Fruit fly (Drosophila melanogaster): ENCODE measurements around the gene Dysb.

The Dysb gene

DNA sequence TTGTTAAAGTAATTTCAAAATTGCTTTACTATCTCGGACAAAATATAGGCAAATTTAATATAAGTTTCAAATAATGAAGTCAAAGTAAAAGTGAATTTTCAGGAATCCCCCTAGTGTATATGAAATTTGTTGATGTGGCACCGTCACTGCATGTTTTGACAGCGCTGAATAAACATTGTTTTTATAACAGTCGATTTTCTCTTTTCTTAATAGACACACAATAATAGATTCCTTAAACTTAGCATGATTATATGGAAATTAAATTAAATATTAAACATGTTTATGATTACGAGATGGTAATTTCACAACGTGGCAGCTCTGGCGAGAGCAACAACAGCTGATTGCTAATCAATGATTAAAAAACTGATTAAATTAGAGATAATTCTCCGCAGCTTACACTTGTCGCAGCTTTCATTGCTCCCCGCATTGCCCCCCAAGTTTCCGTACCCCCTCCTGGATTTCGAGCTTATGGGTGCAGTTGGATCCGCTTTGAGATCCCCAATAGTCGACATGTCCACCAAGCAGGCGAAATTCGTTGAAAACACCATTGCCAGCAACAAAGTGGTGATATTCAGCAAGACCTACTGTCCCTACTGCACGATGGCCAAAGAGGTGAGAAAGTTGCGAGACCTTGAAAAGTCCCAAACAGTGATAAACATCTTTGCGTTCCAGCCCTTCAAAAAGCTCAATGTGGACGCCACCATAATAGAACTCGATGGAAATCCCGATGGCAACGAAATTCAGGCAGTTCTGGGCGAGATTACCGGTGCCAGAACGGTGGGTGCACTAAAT lies 1.7 kb downstream of the Dysb start, which contains the start of gene Grx1 (continued):
- TF ChIP-seq phol (tag; optimal IDR thresholded peaks at IDR 0.05) (peak; percentile 50), psq (GFP tag; optimal IDR thresholded peaks at IDR 0.05) (no peak), tin (GFP tag; optimal IDR thresholded peaks at IDR 0.05) (peak; percentile 59), Sin3A (optimal IDR thresholded peaks at IDR 0.05) (no peak), CG42726 (GFP tag; IDR thresholded peaks at IDR 0.05; ENCODE audit: partially characterized antibody) (no peak), pnt (GFP tag; optimal IDR thresholded peaks at IDR 0.05) (no peak), CG16863 (GFP tag; optimal IDR thresholded peaks at IDR 0.05) (peak; percentile 27), CG2199 (GFP tag; IDR thresholded peaks at IDR 0.05) (no peak), CG15269 (tag; optimal IDR thresholded peaks at IDR 0.05) (peak; percentile 75), Hmr (GFP tag; optimal IDR thresholded peaks at IDR 0.05) (peak; percentile 59), CG30403 (GFP tag; optimal IDR thresholded peaks at IDR 0.05) (peak; percentile 76), pho (GFP tag; optimal IDR thresholded peaks at IDR 0.05) (peak; percentile 50), CG18619 (GFP tag; optimal IDR thresholded peaks at IDR 0.05) (peak; percentile 38), slou (GFP tag; optimal IDR thresholded peaks at IDR 0.05) (no peak), CG7357 (GFP tag; IDR thresholded peaks at IDR 0.05) (no peak), CG15479 (GFP tag; optimal IDR thresholded peaks at IDR 0.05) (no peak), Hr78 (GFP tag; optimal IDR thresholded peaks at IDR 0.05) (no peak), gcm2 (GFP tag; optimal IDR thresholded peaks at IDR 0.05) (no peak), CG11247 (GFP tag; IDR thresholded peaks at IDR 0.05) (no peak), jing (GFP tag; optimal IDR thresholded peaks at IDR 0.05) (peak; percentile 14), HmgZ (tag; optimal IDR thresholded peaks at IDR 0.05) (no peak), seq (GFP tag; IDR thresholded peaks at IDR 0.05) (no peak), CG4360 (GFP tag; IDR thresholded peaks at IDR 0.05) (no peak), sob (GFP tag; IDR thresholded peaks at IDR 0.05) (peak; percentile 33; the same call in 1 of the 2 replicates), sqz (GFP tag; optimal IDR thresholded peaks at IDR 0.05) (peak; percentile 29), D19A (tag; optimal IDR thresholded peaks at IDR 0.05) (peak; percentile 71), pzg (GFP tag; optimal IDR thresholded peaks at IDR 0.05) (peak; percentile 42), CG18011 (GFP tag; optimal IDR thresholded peaks at IDR 0.05) (peak; percentile 39), NC2α (GFP tag; optimal IDR thresholded peaks at IDR 0.05) (no peak), CG18476 (GFP tag; optimal IDR thresholded peaks at IDR 0.05) (peak; percentile 54), hth (optimal IDR thresholded peaks at IDR 0.05) (no peak), ash1 (GFP tag; optimal IDR thresholded peaks at IDR 0.05) (no peak), sd (tag; optimal IDR thresholded peaks at IDR 0.05) (no peak), CG12219 (GFP tag; optimal IDR thresholded peaks at IDR 0.05) (peak; percentile 33), CG13296 (GFP tag; optimal IDR thresholded peaks at IDR 0.05) (peak; percentile 49), CG8765 (GFP tag; IDR thresholded peaks at IDR 0.05) (no peak), Rx (GFP tag; IDR thresholded peaks at IDR 0.05) (no peak), Taf1 (GFP tag; IDR thresholded peaks at IDR 0.05) (peak; percentile 32; the same call in 1 of the 2 replicates), CG17361 (GFP tag; IDR thresholded peaks at IDR 0.05) (peak; percentile 71; the same call in 2 of the 3 replicates), CG17328 (GFP tag; IDR thresholded peaks at IDR 0.05) (no peak), mirr (GFP tag; optimal IDR thresholded peaks at IDR 0.05) (peak; percentile 10), CG12659 (GFP tag; optimal IDR thresholded peaks at IDR 0.05) (peak; percentile 73), CG31441 (GFP tag; IDR thresholded peaks at IDR 0.05) (peak; percentile 61), chinmo (GFP tag; IDR thresholded peaks at IDR 0.05; ENCODE audit: partially characterized antibody) (no peak), hbn (GFP tag; IDR thresholded peaks at IDR 0.05; ENCODE audit: partially characterized antibody) (0 out of 2 replicates have a peak, but pooled peaks have one; percentile 14), CG10147 (GFP tag; optimal IDR thresholded peaks at IDR 0.05) (peak; percentile 38), Ssrp (tag; optimal IDR thresholded peaks at IDR 0.05) (peak; percentile 40), fu2 (GFP tag; optimal IDR thresholded peaks at IDR 0.05) (no peak), row (GFP tag; IDR thresholded peaks at IDR 0.05) (peak; percentile 73), CG6854 (GFP tag; optimal IDR thresholded peaks at IDR 0.05) (no peak)
